Worm (Caenorhabditis elegans) whole organism, L2 larva: ENCODE measurements around the gene npr-27.

Experiments
- F13H6.1 ChIP-seq: sonication (generic microtip); optimal IDR thresholded peaks from 2 replicates; lab custom pipeline; 2016; ENCODE audit warnings: missing genetic modification characterization, missing compliant biosample characterization
- R02D3.7 ChIP-seq: fragments of 150-350 bp; optimal IDR thresholded peaks from 2 replicates; lab custom pipeline; 2014; ENCODE audit warnings: missing biosample characterization, missing genetic modification characterization
- Y55F3AM.14 ChIP-seq: fragments of 200-800 bp; sonication (Bioruptor generic); optimal IDR thresholded peaks from 2 replicates; lab custom pipeline; 2018; ENCODE audit warnings: mild to moderate bottlenecking, missing genetic modification characterization, missing compliant biosample characterization
- ZK546.5 ChIP-seq: sonication (generic microtip); optimal IDR thresholded peaks from 2 replicates; lab custom pipeline; 2017; ENCODE audit warnings: missing biosample characterization, missing genetic modification characterization
- alr-1 ChIP-seq: fragments of 150-350 bp; optimal IDR thresholded peaks from 2 replicates; lab custom pipeline; 2014; ENCODE audit warnings: missing biosample characterization, missing genetic modification characterization
- aly-2 ChIP-seq: fragments of 150-350 bp; optimal IDR thresholded peaks from 2 replicates; lab custom pipeline; 2014; ENCODE audit warnings: missing biosample characterization, missing genetic modification characterization
- ama-1 ChIP-seq: fragments of 150-350 bp; optimal IDR thresholded peaks from 2 replicates; lab custom pipeline; 2018; ENCODE audit warnings: inconsistent platforms
- blmp-1 ChIP-seq: sonication (generic microtip); optimal IDR thresholded peaks from 2 replicates; lab custom pipeline; 2017; ENCODE audit warnings: missing genetic modification characterization, mild to moderate bottlenecking, missing compliant biosample characterization, antibody characterized with exemption, moderate library complexity; ENCODE audit not compliant: insufficient read depth
- ceh-16 ChIP-seq: fragments of 150-350 bp; optimal IDR thresholded peaks from 2 replicates; lab custom pipeline; 2014; ENCODE audit warnings: missing biosample characterization, missing genetic modification characterization
- ceh-82 ChIP-seq: fragments of 150-350 bp; optimal IDR thresholded peaks from 2 replicates; lab custom pipeline; 2014; ENCODE audit warnings: missing biosample characterization, missing genetic modification characterization
- crh-2 ChIP-seq: sonication (generic microtip); optimal IDR thresholded peaks from 2 replicates; lab custom pipeline; 2017; ENCODE audit warnings: missing biosample characterization, missing genetic modification characterization
- dmd-4 ChIP-seq: sonication (generic microtip); optimal IDR thresholded peaks from 2 replicates; lab custom pipeline; 2017; ENCODE audit warnings: missing biosample characterization, missing genetic modification characterization
- egl-27 ChIP-seq: sonication (generic microtip); optimal IDR thresholded peaks from 3 replicates; lab custom pipeline; 2017; ENCODE audit warnings: missing biosample characterization, missing genetic modification reagents, missing genetic modification characterization
- elt-1 ChIP-seq: fragments of 150-350 bp; optimal IDR thresholded peaks from 2 replicates; lab custom pipeline; 2014; ENCODE audit warnings: missing biosample characterization, missing genetic modification characterization
- elt-3 ChIP-seq: sonication (generic microtip); optimal IDR thresholded peaks from 2 replicates; lab custom pipeline; 2017; ENCODE audit warnings: missing biosample characterization, missing genetic modification characterization
- fos-1 ChIP-seq: fragments of 150-350 bp; optimal IDR thresholded peaks from 2 replicates; lab custom pipeline; 2014; ENCODE audit warnings: missing biosample characterization, missing genetic modification characterization
- gmeb-1 ChIP-seq: fragments of 150-350 bp; optimal IDR thresholded peaks from 2 replicates; lab custom pipeline; 2014; ENCODE audit warnings: missing biosample characterization, missing genetic modification characterization
- lin-11 ChIP-seq: fragments of 150-350 bp; sonication (generic microtip); optimal IDR thresholded peaks from 2 replicates; lab custom pipeline; 2014; ENCODE audit warnings: missing biosample characterization, missing genetic modification characterization, inconsistent platforms, mixed read lengths
- lin-39 ChIP-seq: fragments of 150-350 bp; optimal IDR thresholded peaks from 2 replicates; lab custom pipeline; 2014; ENCODE audit warnings: missing biosample characterization, missing genetic modification reagents, missing genetic modification characterization
- lsy-2 ChIP-seq, 2 experiments: fragments of 150-350 bp in 1 of 2; sonication (generic microtip) in 1 of 2; optimal IDR thresholded peaks; 2 replicates each; lab custom pipeline; 2014 to 2017; ENCODE audit warnings: missing biosample characterization in 2 of 2, missing genetic modification characterization in 2 of 2
- mab-5 ChIP-seq: fragments of 150-350 bp; optimal IDR thresholded peaks from 2 replicates; lab custom pipeline; 2014; ENCODE audit warnings: missing biosample characterization, missing genetic modification characterization
- mbf-1 ChIP-seq: sonication (generic microtip); optimal IDR thresholded peaks from 2 replicates; lab custom pipeline; 2017; ENCODE audit warnings: missing biosample characterization, missing genetic modification characterization
- mdl-1 ChIP-seq, 2 experiments: fragments of 150-350 bp in 1 of 2; sonication (generic microtip) in 1 of 2; optimal IDR thresholded peaks; 2 replicates each; lab custom pipeline; 2017; ENCODE audit warnings: missing biosample characterization in 2 of 2, missing genetic modification characterization in 2 of 2
- nhr-10 ChIP-seq: sonication (generic microtip); optimal IDR thresholded peaks from 2 replicates; lab custom pipeline; 2017; ENCODE audit warnings: missing biosample characterization, missing genetic modification characterization
- nhr-11 ChIP-seq: fragments of 150-350 bp; optimal IDR thresholded peaks from 2 replicates; lab custom pipeline; 2014; ENCODE audit warnings: missing biosample characterization, missing genetic modification characterization
- nhr-12 ChIP-seq: fragments of 150-350 bp; optimal IDR thresholded peaks from 2 replicates; lab custom pipeline; 2014; ENCODE audit warnings: missing biosample characterization, missing genetic modification characterization
- nhr-129 ChIP-seq: fragments of 150-350 bp; optimal IDR thresholded peaks from 2 replicates; lab custom pipeline; 2014; ENCODE audit warnings: missing biosample characterization, missing genetic modification characterization
- nhr-21 ChIP-seq: fragments of 150-350 bp; optimal IDR thresholded peaks from 2 replicates; lab custom pipeline; 2014; ENCODE audit warnings: missing biosample characterization, missing genetic modification characterization
- nhr-23 ChIP-seq: fragments of 150-350 bp; optimal IDR thresholded peaks from 2 replicates; lab custom pipeline; 2014; ENCODE audit warnings: missing biosample characterization, missing genetic modification reagents, missing genetic modification characterization
- nhr-237 ChIP-seq: fragments of 150-350 bp; optimal IDR thresholded peaks from 2 replicates; lab custom pipeline; 2014; ENCODE audit warnings: missing biosample characterization, missing genetic modification characterization
- nhr-25 ChIP-seq: fragments of 150-350 bp; sonication (generic microtip); optimal IDR thresholded peaks from 3 replicates; lab custom pipeline; 2014; ENCODE audit warnings: missing biosample characterization, missing genetic modification characterization
- nhr-6 ChIP-seq: fragments of 150-350 bp; optimal IDR thresholded peaks from 2 replicates; lab custom pipeline; 2014; ENCODE audit warnings: missing biosample characterization, missing genetic modification characterization
- nhr-77 ChIP-seq: fragments of 150-350 bp; optimal IDR thresholded peaks from 2 replicates; lab custom pipeline; 2014; ENCODE audit warnings: missing biosample characterization, missing genetic modification characterization
- peb-1 ChIP-seq: fragments of 150-350 bp; optimal IDR thresholded peaks from 2 replicates; lab custom pipeline; 2014; ENCODE audit warnings: missing biosample characterization, missing genetic modification characterization
- sem-4 ChIP-seq: fragments of 150-350 bp; optimal IDR thresholded peaks from 2 replicates; lab custom pipeline; 2014; ENCODE audit warnings: missing biosample characterization, missing genetic modification reagents, missing genetic modification characterization
- skn-1 ChIP-seq: sonication (generic microtip); optimal IDR thresholded peaks from 2 replicates; lab custom pipeline; 2017; ENCODE audit warnings: missing biosample characterization, missing genetic modification characterization
- sma-3 ChIP-seq: sonication (generic microtip); optimal IDR thresholded peaks from 2 replicates; lab custom pipeline; 2016; ENCODE audit warnings: missing genetic modification reagents, missing genetic modification characterization, missing compliant biosample characterization
- sma-9 ChIP-seq, 2 experiments: fragments of 150-350 bp in 1 of 2; sonication (generic microtip) in 1 of 2; optimal IDR thresholded peaks; 2 replicates each; lab custom pipeline; 2014 to 2016; ENCODE audit warnings: missing genetic modification characterization in 2 of 2, mild to moderate bottlenecking in 1 of 2, missing biosample characterization in 1 of 2, missing compliant biosample characterization in 1 of 2, missing genetic modification reagents in 1 of 2, moderate library complexity in 1 of 2
- snpc-4 ChIP-seq: fragments of 150-350 bp; optimal IDR thresholded peaks from 2 replicates; lab custom pipeline; 2014; ENCODE audit warnings: missing biosample characterization, missing genetic modification characterization
- unc-39 ChIP-seq: fragments of 150-350 bp; optimal IDR thresholded peaks from 2 replicates; lab custom pipeline; 2014; ENCODE audit warnings: missing biosample characterization, missing genetic modification characterization
- unc-55 ChIP-seq: fragments of 150-350 bp; sonication (generic microtip); optimal IDR thresholded peaks from 3 replicates; lab custom pipeline; 2014; ENCODE audit warnings: missing biosample characterization, missing genetic modification reagents, missing genetic modification characterization
- unc-62 ChIP-seq: fragments of 150-350 bp; optimal IDR thresholded peaks from 2 replicates; lab custom pipeline; 2014; ENCODE audit warnings: missing biosample characterization, missing genetic modification reagents, missing genetic modification characterization
- zag-1 ChIP-seq: fragments of 150-350 bp; optimal IDR thresholded peaks from 2 replicates; lab custom pipeline; 2014; ENCODE audit warnings: missing biosample characterization, missing genetic modification characterization
- ztf-1 ChIP-seq: fragments of 200-800 bp; sonication (Bioruptor generic); conservative IDR thresholded peaks from 2 replicates; pipeline ENCODE4 v1.3.6; 2022; ENCODE audit warnings: missing genetic modification characterization, missing compliant biosample characterization
- ztf-11 ChIP-seq: sonication (generic microtip); optimal IDR thresholded peaks from 2 replicates; lab custom pipeline; 2017; ENCODE audit warnings: missing biosample characterization, missing genetic modification characterization
- ztf-4 ChIP-seq: fragments of 150-350 bp; optimal IDR thresholded peaks from 2 replicates; lab custom pipeline; 2014; ENCODE audit warnings: missing biosample characterization, missing genetic modification characterization

Gene npr-27

DNA sequence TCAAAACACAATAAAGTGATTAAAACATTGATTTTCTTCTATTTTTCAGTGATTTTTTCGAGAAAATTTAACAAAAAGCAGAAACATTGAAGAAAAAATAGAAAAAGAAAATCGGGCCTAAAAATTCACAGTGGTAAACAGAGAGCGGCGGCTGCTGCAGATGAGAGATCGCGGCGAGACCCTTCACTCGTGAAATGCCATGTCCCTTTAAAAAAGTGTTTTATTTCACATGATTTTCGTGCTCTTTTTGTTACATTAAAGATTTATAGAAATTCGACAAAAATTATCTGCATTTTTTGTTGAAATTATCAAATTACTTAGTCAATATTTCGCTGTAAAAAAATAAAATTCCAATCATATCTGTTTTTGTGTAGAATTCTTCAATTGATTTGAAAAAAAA is 8.5 kb downstream of the npr-27 start (continued):
- TF ChIP-seq ztf-11 (tag; lab: Kevin White, UChicago) (no peak), sem-4 (peak; percentile 28)

DNA sequence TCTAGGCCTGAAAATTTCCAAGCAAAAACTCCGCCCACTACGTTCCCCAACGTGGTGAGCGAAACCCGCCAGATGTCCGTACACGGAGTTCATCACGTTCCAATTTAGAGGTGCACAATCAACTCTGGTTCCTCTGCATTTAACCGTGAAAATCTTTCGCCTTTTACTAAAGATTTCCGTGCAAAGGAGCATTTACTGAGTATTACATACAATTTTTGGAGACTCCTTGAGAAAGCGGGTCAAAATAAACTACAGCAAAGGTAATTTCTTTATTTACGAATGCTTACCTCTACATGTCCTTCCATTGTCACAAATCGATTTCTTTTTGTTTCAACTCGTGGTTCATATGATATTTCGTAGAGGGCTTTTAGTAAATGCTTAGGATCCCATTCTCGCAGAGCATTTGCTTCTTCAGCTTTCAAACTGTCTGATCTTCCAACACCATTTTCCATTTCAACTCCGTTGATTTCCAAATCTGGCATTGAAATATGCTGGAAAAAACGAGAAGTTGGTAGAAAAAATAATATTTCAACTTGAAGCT is 11.3 kb downstream of the npr-27 start, which contains the start of gene F42C5.9:
Gene F42C5.9 (minus strand): TSS at position 491 of the 541 bp plus-strand sequence.
- peak; percentile 2 for TF ChIP-seq fos-1
- peak; percentile 30 for TF ChIP-seq gmeb-1 (tag; lab: Kevin White, UChicago)
- no peak for TF ChIP-seq lin-11 (tag; lab: Kevin White, UChicago)
- TF ChIP-seq sma-9 (GFP tag; optimal IDR thresholded peaks at IDR 0.05; lab: Kevin White, UChicago), result peak; percentile 2
- no peak for TF ChIP-seq sma-9 (tag; optimal IDR thresholded peaks at IDR 0.05; lab: Kevin White, UChicago)
- no peak for TF ChIP-seq ztf-11 (tag; lab: Kevin White, UChicago)
- peak; percentile 18 for TF ChIP-seq sma-3
- TF ChIP-seq elt-3, result no peak
- no peak for TF ChIP-seq sem-4
- TF ChIP-seq lsy-2 (tag; optimal IDR thresholded peaks at IDR 0.05; lab: Kevin White, UChicago), result peak in 1 of 2 experiments; percentile 19
- TF ChIP-seq snpc-4 (tag; lab: Kevin White, UChicago), result peak; percentile 92
- TF ChIP-seq ama-1 (lab: Kevin White, UChicago), result peak; percentile 61
- no peak for TF ChIP-seq mbf-1
- TF ChIP-seq crh-2 (tag; lab: Kevin White, UChicago), result peak; percentile 35
- no peak for TF ChIP-seq lin-39

DNA sequence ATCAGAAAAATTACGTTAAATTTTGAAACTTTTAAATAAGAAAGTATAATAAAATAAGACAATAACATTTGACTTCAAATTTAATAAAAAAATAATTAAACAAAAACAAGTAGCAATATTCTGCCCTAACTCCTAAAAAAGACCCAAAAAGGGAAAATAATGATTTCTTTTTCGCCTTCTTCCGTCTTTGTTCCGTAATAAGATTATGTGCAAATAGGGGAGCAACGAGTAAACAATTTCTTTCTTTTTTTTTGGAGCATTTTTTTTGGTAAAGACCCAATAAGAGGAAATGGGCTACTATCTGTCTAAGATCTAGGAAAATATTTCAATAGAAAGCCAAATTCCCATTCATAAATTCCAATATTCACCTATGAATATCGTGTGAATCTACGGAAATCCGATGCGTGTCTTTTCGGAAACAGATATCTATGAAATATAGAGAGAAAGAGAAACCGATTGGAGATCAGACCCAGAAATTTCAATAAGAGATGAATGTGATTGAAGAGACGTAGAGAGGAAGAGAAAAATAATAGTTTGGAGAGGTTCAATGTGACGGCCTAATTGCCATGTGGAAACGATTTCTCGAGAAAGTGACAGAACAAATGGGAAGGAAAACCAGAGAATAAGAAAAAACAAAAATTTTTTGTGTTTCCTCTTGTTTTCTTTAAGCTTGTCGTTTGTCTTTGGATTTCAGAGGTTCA is 12.6 kb downstream of the npr-27 start:
- TF ChIP-seq ama-1 (lab: Kevin White, UChicago), result no peak
- no peak for TF ChIP-seq aly-2 (tag; lab: Kevin White, UChicago)
- no peak for TF ChIP-seq unc-39
- no peak for TF ChIP-seq mbf-1
- TF ChIP-seq dmd-4 (tag; lab: Kevin White, UChicago), result no peak
- TF ChIP-seq ceh-82 (tag; lab: Kevin White, UChicago), result no peak
- no peak for TF ChIP-seq mab-5 (tag; lab: Kevin White, UChicago)
- peak; percentile 47 for TF ChIP-seq nhr-25 (tag; lab: Kevin White, UChicago)
- peak; percentile 5 for TF ChIP-seq nhr-6
- TF ChIP-seq lsy-2 (tag; optimal IDR thresholded peaks at IDR 0.05; lab: Kevin White, UChicago), result peak in 1 of 2 experiments; percentile 43
- TF ChIP-seq ztf-1, result no peak
- TF ChIP-seq F13H6.1, result no peak
- no peak for TF ChIP-seq Y55F3AM.14 (GFP tag; lab: Kevin White, UChicago)
- no peak for TF ChIP-seq ztf-11 (tag; lab: Kevin White, UChicago)
- no peak for TF ChIP-seq zag-1 (tag; lab: Kevin White, UChicago)
- no peak for TF ChIP-seq elt-1
- TF ChIP-seq ceh-16 (tag; lab: Kevin White, UChicago), result no peak
- TF ChIP-seq blmp-1 (tag; lab: Kevin White, UChicago), result peak; percentile 19
- no peak for TF ChIP-seq unc-55 (GFP tag; lab: Kevin White, UChicago)
- TF ChIP-seq lin-39, result no peak
- TF ChIP-seq mdl-1 (tag; optimal IDR thresholded peaks at IDR 0.05; lab: Kevin White, UChicago), result no peak
- no peak for TF ChIP-seq R02D3.7
- TF ChIP-seq snpc-4 (tag; lab: Kevin White, UChicago), result no peak
- no peak for TF ChIP-seq nhr-21 (tag; lab: Kevin White, UChicago)
- TF ChIP-seq nhr-237 (tag; lab: Kevin White, UChicago), result no peak
- no peak for TF ChIP-seq ZK546.5 (tag; lab: Kevin White, UChicago)
- TF ChIP-seq lin-11 (tag; lab: Kevin White, UChicago), result no peak
- TF ChIP-seq gmeb-1 (tag; lab: Kevin White, UChicago), result no peak
- no peak for TF ChIP-seq peb-1
- no peak for TF ChIP-seq elt-3
- no peak for TF ChIP-seq unc-62 (GFP tag; lab: Kevin White, UChicago)
- no peak for TF ChIP-seq sma-3
- no peak for TF ChIP-seq sem-4
- peak; percentile 16 for TF ChIP-seq nhr-129 (tag; lab: Kevin White, UChicago)
- TF ChIP-seq alr-1 (tag; lab: Kevin White, UChicago), result no peak
- no peak for TF ChIP-seq nhr-23
- TF ChIP-seq sma-9 (GFP tag; optimal IDR thresholded peaks at IDR 0.05; lab: Kevin White, UChicago), result peak; percentile 16
- no peak for TF ChIP-seq sma-9 (tag; optimal IDR thresholded peaks at IDR 0.05; lab: Kevin White, UChicago)
- no peak for TF ChIP-seq nhr-12 (tag; lab: Kevin White, UChicago)
- no peak for TF ChIP-seq nhr-10 (tag; lab: Kevin White, UChicago)
- no peak for TF ChIP-seq nhr-77
- no peak for TF ChIP-seq fos-1
- TF ChIP-seq nhr-11 (tag; lab: Kevin White, UChicago), result no peak
- peak; percentile 1 for TF ChIP-seq crh-2 (tag; lab: Kevin White, UChicago)
- no peak for TF ChIP-seq skn-1
- TF ChIP-seq ztf-4 (tag; lab: Kevin White, UChicago), result no peak
- no peak for TF ChIP-seq egl-27
